Worm (Caenorhabditis elegans): ENCODE results near the gene R02F2.10.
A peak's percentile ranks its signal among the peaks of the same experiment; 100 is the strongest.

R02F2.10 gene

ce11 chrIII:5479493-5480167, 1.5 kb downstream of the R02F2.10 start:
- 0 out of 2 replicates have a peak, but pooled peaks have one; percentile 7 for TF ChIP-seq tbx-11 (GFP tag; IDR thresholded peaks at IDR 0.05)
- TF ChIP-seq tra-4 (tag; optimal IDR thresholded peaks at IDR 0.05) = no peak

ce11 chrIII:5483738-5484315, 5.7 kb downstream of the R02F2.10 start, which contains the start of the genes R02F2.7 and R02F2.4:
Gene R02F2.7, minus strand, starts transcription at chrIII:5483773.
Gene R02F2.4, plus strand, starts transcription at chrIII:5484289.
- no peak for TF ChIP-seq ets-7 (tag; optimal IDR thresholded peaks at IDR 0.05)
- TF ChIP-seq pes-1 (GFP tag; IDR thresholded peaks at IDR 0.05) = no peak
- TF ChIP-seq flt-1 (GFP tag; IDR thresholded peaks at IDR 0.05) = no peak
- no peak for TF ChIP-seq hmg-4 (GFP tag; optimal IDR thresholded peaks at IDR 0.05)
- TF ChIP-seq tbx-11 (GFP tag; IDR thresholded peaks at IDR 0.05) = no peak
- no peak for TF ChIP-seq ceh-13 (GFP tag; optimal IDR thresholded peaks at IDR 0.05)
- no peak for TF ChIP-seq ceh-36 (tag; optimal IDR thresholded peaks at IDR 0.05)
- TF ChIP-seq F13C5.2 (tag; optimal IDR thresholded peaks at IDR 0.05) = no peak
- no peak for TF ChIP-seq scrt-1 (GFP tag; IDR thresholded peaks at IDR 0.05)
- TF ChIP-seq ama-1 (optimal IDR thresholded peaks at IDR 0.05) = no peak
- no peak for TF ChIP-seq sea-1 (GFP tag; conservative IDR thresholded peaks at IDR 0.05)
- TF ChIP-seq tbx-37 (GFP tag; conservative IDR thresholded peaks at IDR 0.05) = no peak
- no peak for TF ChIP-seq hmbx-1 (tag; optimal IDR thresholded peaks at IDR 0.05)
- no peak for TF ChIP-seq hnd-1 (tag; optimal IDR thresholded peaks at IDR 0.05)

- TF ChIP-seq ama-1 (optimal IDR thresholded peaks at IDR 0.05) = no peak
- no peak for TF ChIP-seq ceh-13 (GFP tag; optimal IDR thresholded peaks at IDR 0.05)
- no peak for TF ChIP-seq B0310.2 (tag; optimal IDR thresholded peaks at IDR 0.05)
- TF ChIP-seq aly-1 (tag; optimal IDR thresholded peaks at IDR 0.05) = no peak
- TF ChIP-seq tbx-11 (GFP tag; IDR thresholded peaks at IDR 0.05) = no peak
- TF ChIP-seq scrt-1 (GFP tag; IDR thresholded peaks at IDR 0.05) = no peak
- no peak for TF ChIP-seq ceh-36 (tag; optimal IDR thresholded peaks at IDR 0.05)
- TF ChIP-seq pes-1 (GFP tag; IDR thresholded peaks at IDR 0.05) = no peak
- TF ChIP-seq hmg-4 (GFP tag; optimal IDR thresholded peaks at IDR 0.05) = no peak
- no peak for TF ChIP-seq tbx-37 (GFP tag; conservative IDR thresholded peaks at IDR 0.05)
- TF ChIP-seq F13C5.2 (tag; optimal IDR thresholded peaks at IDR 0.05) = no peak
- TF ChIP-seq hnd-1 (tag; optimal IDR thresholded peaks at IDR 0.05) = no peak
- TF ChIP-seq ets-7 (tag; optimal IDR thresholded peaks at IDR 0.05) = no peak
- TF ChIP-seq flt-1 (GFP tag; IDR thresholded peaks at IDR 0.05) = no peak
Observed at ce11 chrIII:5486345-5486744, 8.2 kb downstream of the R02F2.10 start.

ce11 chrIII:5487087-5487603, 9.0 kb downstream of the R02F2.10 start, which contains the start of gene osg-1:
Gene osg-1, plus strand, starts transcription at chrIII:5487553.
- TF ChIP-seq F13C5.2 (tag; optimal IDR thresholded peaks at IDR 0.05) (no peak), hnd-1 (tag; optimal IDR thresholded peaks at IDR 0.05) (no peak), ama-1 (optimal IDR thresholded peaks at IDR 0.05) (no peak), tra-4 (tag; optimal IDR thresholded peaks at IDR 0.05) (no peak), ceh-13 (GFP tag; optimal IDR thresholded peaks at IDR 0.05) (no peak), ceh-36 (tag; optimal IDR thresholded peaks at IDR 0.05) (no peak), pes-1 (GFP tag; IDR thresholded peaks at IDR 0.05) (no peak), hmg-4 (GFP tag; optimal IDR thresholded peaks at IDR 0.05) (no peak), flt-1 (GFP tag; IDR thresholded peaks at IDR 0.05) (no peak), sea-1 (GFP tag; conservative IDR thresholded peaks at IDR 0.05) (no peak), scrt-1 (GFP tag; IDR thresholded peaks at IDR 0.05) (no peak)

ce11 chrIII:5495168-5495567, 17.1 kb downstream of the R02F2.10 start, which contains the start of gene R02F2.8:
Gene R02F2.8, minus strand, starts transcription at chrIII:5495268.
- no peak for TF ChIP-seq tbx-37 (GFP tag; conservative IDR thresholded peaks at IDR 0.05)
- TF ChIP-seq aly-1 (tag; optimal IDR thresholded peaks at IDR 0.05) = no peak
- TF ChIP-seq scrt-1 (GFP tag; IDR thresholded peaks at IDR 0.05) = no peak
- no peak for TF ChIP-seq sea-1 (GFP tag; conservative IDR thresholded peaks at IDR 0.05)
- no peak for TF ChIP-seq tbx-11 (GFP tag; IDR thresholded peaks at IDR 0.05)
- no peak for TF ChIP-seq hmg-4 (GFP tag; optimal IDR thresholded peaks at IDR 0.05)
- TF ChIP-seq ceh-13 (GFP tag; optimal IDR thresholded peaks at IDR 0.05) = no peak
- TF ChIP-seq ama-1 (optimal IDR thresholded peaks at IDR 0.05) = no peak
- no peak for TF ChIP-seq ceh-36 (tag; optimal IDR thresholded peaks at IDR 0.05)
- TF ChIP-seq flt-1 (GFP tag; IDR thresholded peaks at IDR 0.05) = no peak
- no peak for TF ChIP-seq hmbx-1 (tag; optimal IDR thresholded peaks at IDR 0.05)
- no peak for TF ChIP-seq ets-7 (tag; optimal IDR thresholded peaks at IDR 0.05)
- TF ChIP-seq tra-4 (tag; optimal IDR thresholded peaks at IDR 0.05) = no peak
- TF ChIP-seq pes-1 (GFP tag; IDR thresholded peaks at IDR 0.05) = no peak
- no peak for TF ChIP-seq B0310.2 (tag; optimal IDR thresholded peaks at IDR 0.05)

- TF ChIP-seq F13C5.2 (tag; optimal IDR thresholded peaks at IDR 0.05) = peak; percentile 36
- TF ChIP-seq flt-1 (GFP tag; IDR thresholded peaks at IDR 0.05) = no peak
Observed at ce11 chrIII:5498973-5499372, 20.9 kb downstream of the R02F2.10 start, which contains the start of gene R02F2.9. Gene R02F2.9, plus strand, starts transcription at chrIII:5499190.

ce11 chrIII:5499942-5500341, 21.8 kb downstream of the R02F2.10 start:
- no peak for TF ChIP-seq hnd-1 (tag; optimal IDR thresholded peaks at IDR 0.05)
- no peak for TF ChIP-seq aly-1 (tag; optimal IDR thresholded peaks at IDR 0.05)
- TF ChIP-seq flt-1 (GFP tag; IDR thresholded peaks at IDR 0.05) = no peak
- no peak for TF ChIP-seq sea-1 (GFP tag; conservative IDR thresholded peaks at IDR 0.05)
- TF ChIP-seq hmbx-1 (tag; optimal IDR thresholded peaks at IDR 0.05) = no peak
- no peak for TF ChIP-seq ceh-13 (GFP tag; optimal IDR thresholded peaks at IDR 0.05)
